Fruit fly (Drosophila melanogaster): ENCODE results near the gene LysS.

DNA sequence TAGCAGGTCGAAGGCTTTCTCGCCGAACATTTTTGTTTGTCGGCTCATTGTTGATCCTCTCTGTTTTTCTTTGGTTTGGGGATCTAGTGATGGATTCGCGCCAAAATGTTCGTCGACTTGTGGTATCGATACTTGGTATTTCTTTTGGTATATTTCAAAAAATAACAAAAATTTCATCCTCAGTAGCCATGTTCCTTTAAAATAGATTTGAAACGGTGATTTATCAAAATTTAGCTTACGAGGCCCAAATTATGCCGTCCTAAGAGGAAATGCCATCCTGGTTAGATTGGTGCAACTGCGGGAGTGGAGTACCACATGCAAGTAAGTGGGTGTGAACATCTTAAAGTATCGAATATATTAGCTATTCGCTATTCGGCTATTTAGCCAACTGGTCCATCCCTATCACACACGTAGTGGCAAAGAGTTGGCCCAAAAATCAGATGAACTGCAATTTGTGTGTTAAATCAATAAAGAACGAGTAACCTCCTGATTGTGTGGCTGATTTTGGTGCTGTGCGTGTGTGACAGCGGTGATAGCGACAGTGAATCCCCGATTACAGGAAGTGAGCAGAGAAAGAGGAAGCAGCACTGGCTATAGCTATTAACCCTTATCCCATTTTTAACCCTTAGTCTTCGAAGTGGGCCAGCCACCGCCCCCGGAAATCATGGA lies 20.2 kb downstream of the LysS start, which contains the start of the genes Psf1 and Sac1:
- TF ChIP-seq fd96Ca (GFP tag; IDR thresholded peaks at IDR 0.05) (peak; percentile 51; the same call in 1 of the 3 replicates), EcR (GFP tag; optimal IDR thresholded peaks at IDR 0.05) (no peak), CG10348 (GFP tag; IDR thresholded peaks at IDR 0.05) (no peak)

All from whole organism, pupa.